Fruit fly (Drosophila melanogaster): Measurements from ENCODE around the gene Meltrin.

- TF ChIP-seq CrebA (GFP tag; optimal IDR thresholded peaks at IDR 0.05; ENCODE audit: borderline replicate concordance) (no peak), Myc (optimal IDR thresholded peaks at IDR 0.05) (no peak), br (GFP tag; optimal IDR thresholded peaks at IDR 0.05) (no peak), Hnf4 (GFP tag; optimal IDR thresholded peaks at IDR 0.05) (peak; percentile 75), foxo (GFP tag; optimal IDR thresholded peaks at IDR 0.05) (peak in 1 of 2 experiments; percentile 48), CG9705 (GFP tag; optimal IDR thresholded peaks at IDR 0.05) (no peak), OdsH (GFP tag; optimal IDR thresholded peaks at IDR 0.05) (no peak), N (GFP tag; optimal IDR thresholded peaks at IDR 0.05) (no peak)
These were observed 44.3 kb upstream of the Meltrin start, which contains the start of the genes eff and jvl for dm6 chr3R:14741192-14741915.
